Fruit fly (Drosophila melanogaster) whole organism, embryonic: ENCODE measurements around the gene CG11131.

Experiments used
- Atf6 ChIP-seq: fragments of 200-800 bp; sonication (Bioruptor generic); IDR thresholded peaks from 2 replicates; pipeline ENCODE4 v1.3.6; 2022; ENCODE audit warnings: missing biosample characterization, missing genetic modification characterization
- Bgb ChIP-seq: fragments of 200-800 bp; sonication (Bioruptor generic); IDR thresholded peaks from 2 replicates; pipeline ENCODE4 v1.3.6; 2022; ENCODE audit warnings: missing biosample characterization, missing genetic modification characterization; ENCODE audit not compliant: partially characterized antibody
- CG10321 ChIP-seq: fragments of 200-800 bp; sonication (Bioruptor generic); IDR thresholded peaks from 2 replicates; pipeline ENCODE4 v1.3.6; 2022; ENCODE audit warnings: missing biosample characterization, missing genetic modification characterization
- CG10543 ChIP-seq: fragments of 200-800 bp; sonication (Bioruptor generic); optimal IDR thresholded peaks from 3 replicates; lab custom pipeline; 2017; ENCODE audit warnings: missing biosample characterization, mild to moderate bottlenecking, missing genetic modification characterization, moderate library complexity
- CG11247 ChIP-seq: fragments of 200-800 bp; sonication (Bioruptor generic); IDR thresholded peaks from 2 replicates; pipeline ENCODE4 v1.3.6; 2022; ENCODE audit warnings: missing biosample characterization, missing genetic modification characterization
- CG12769 ChIP-seq: fragments of 200-800 bp; sonication (Bioruptor generic); optimal IDR thresholded peaks from 2 replicates; lab custom pipeline; 2019; ENCODE audit warnings: missing biosample characterization, mild to moderate bottlenecking, missing genetic modification characterization, moderate library complexity
- CG1529 ChIP-seq: fragments of 200-800 bp; sonication (Bioruptor generic); optimal IDR thresholded peaks from 3 replicates; lab custom pipeline; 2018; ENCODE audit warnings: missing biosample characterization, missing genetic modification characterization
- CG15514 ChIP-seq: fragments of 200-800 bp; sonication (Bioruptor generic); optimal IDR thresholded peaks from 3 replicates; lab custom pipeline; 2017; ENCODE audit warnings: missing biosample characterization, missing genetic modification characterization, mild to moderate bottlenecking, moderate library complexity, missing genetic modification reagents
- CG1603 ChIP-seq: fragments of 200-800 bp; sonication (Bioruptor generic); optimal IDR thresholded peaks from 2 replicates; lab custom pipeline; 2019; ENCODE audit warnings: missing biosample characterization, mild to moderate bottlenecking, missing genetic modification characterization, moderate library complexity
- CG18764 ChIP-seq: fragments of 200-800 bp; sonication (Bioruptor generic); optimal IDR thresholded peaks from 3 replicates; lab custom pipeline; 2016; ENCODE audit warnings: missing biosample characterization, missing genetic modification characterization
- CG2199 ChIP-seq: fragments of 200-800 bp; sonication (Bioruptor generic); IDR thresholded peaks from 3 replicates; pipeline ENCODE4 v1.3.6; 2022; ENCODE audit warnings: missing biosample characterization, missing genetic modification characterization
- CG3281 ChIP-seq: fragments of 200-800 bp; sonication (Bioruptor generic); optimal IDR thresholded peaks from 3 replicates; lab custom pipeline; 2017; ENCODE audit warnings: missing biosample characterization, mild to moderate bottlenecking, missing genetic modification characterization
- CG3407 ChIP-seq: fragments of 200-800 bp; sonication (Bioruptor generic); optimal IDR thresholded peaks from 2 replicates; lab custom pipeline; 2018; ENCODE audit warnings: missing biosample characterization, mild to moderate bottlenecking, missing genetic modification characterization
- CG3847 ChIP-seq: fragments of 200-800 bp; sonication (Bioruptor generic); IDR thresholded peaks from 2 replicates; pipeline ENCODE4 v1.3.6; 2022; ENCODE audit warnings: missing biosample characterization, missing genetic modification characterization
- CG6689 ChIP-seq: fragments of 200-800 bp; sonication (Bioruptor generic); IDR thresholded peaks from 2 replicates; pipeline ENCODE4 v1.3.6; 2022; ENCODE audit warnings: missing biosample characterization, missing genetic modification characterization
- CG6765 ChIP-seq: fragments of 200-800 bp; sonication (Bioruptor generic); optimal IDR thresholded peaks from 3 replicates; lab custom pipeline; 2017; ENCODE audit warnings: missing biosample characterization, mild to moderate bottlenecking, missing genetic modification characterization
- CG8281 ChIP-seq: fragments of 200-800 bp; sonication (Bioruptor generic); optimal IDR thresholded peaks from 2 replicates; lab custom pipeline; 2018; ENCODE audit warnings: missing biosample characterization, mild to moderate bottlenecking, missing genetic modification characterization, moderate library complexity
- CG8478 ChIP-seq: fragments of >200 bp; optimal IDR thresholded peaks from 2 replicates; lab custom pipeline; 2018
- Deaf1 ChIP-seq: fragments of 200-800 bp; optimal IDR thresholded peaks from 3 replicates; lab custom pipeline; 2019; ENCODE audit warnings: missing biosample characterization, mild to moderate bottlenecking, missing genetic modification characterization, moderate library complexity
- Elba2 ChIP-seq: fragments of 200-800 bp; sonication (Bioruptor generic); optimal IDR thresholded peaks from 3 replicates; lab custom pipeline; 2016; ENCODE audit warnings: missing biosample characterization, missing genetic modification characterization
- Ets97D ChIP-seq: fragments of 200-800 bp; sonication (Bioruptor generic); optimal IDR thresholded peaks from 3 replicates; lab custom pipeline; 2016; ENCODE audit warnings: missing biosample characterization, missing genetic modification characterization
- Myb ChIP-seq: fragments of 200-800 bp; sonication (Bioruptor generic); optimal IDR thresholded peaks from 2 replicates; lab custom pipeline; 2016; ENCODE audit warnings: missing biosample characterization, missing genetic modification characterization
- NK7.1 ChIP-seq: fragments of 200-800 bp; sonication (Bioruptor generic); optimal IDR thresholded peaks from 3 replicates; lab custom pipeline; 2016; ENCODE audit warnings: missing biosample characterization, missing genetic modification characterization
- NfI ChIP-seq: fragments of 200-800 bp; sonication (Bioruptor generic); optimal IDR thresholded peaks from 3 replicates; lab custom pipeline; 2018; ENCODE audit warnings: missing biosample characterization, mild to moderate bottlenecking, missing genetic modification characterization, moderate library complexity
- Vsx1 ChIP-seq: fragments of 200-800 bp; sonication (Bioruptor generic); optimal IDR thresholded peaks from 2 replicates; lab custom pipeline; 2017; ENCODE audit warnings: missing biosample characterization, mild to moderate bottlenecking, missing genetic modification characterization, missing genetic modification reagents
- al ChIP-seq: fragments of 200-800 bp; sonication (Bioruptor generic); IDR thresholded peaks from 2 replicates; pipeline ENCODE4 v1.3.6; 2022; ENCODE audit warnings: missing biosample characterization, missing genetic modification characterization
- ase ChIP-seq: fragments of 200-800 bp; sonication (Bioruptor generic); IDR thresholded peaks from 3 replicates; pipeline ENCODE4 v1.3.6; 2022; ENCODE audit warnings: missing biosample characterization, missing genetic modification characterization
- bcd ChIP-seq: fragments of 200-800 bp; sonication (Bioruptor generic); optimal IDR thresholded peaks from 2 replicates; lab custom pipeline; 2017; ENCODE audit warnings: missing biosample characterization, mild to moderate bottlenecking, missing genetic modification characterization
- bsh ChIP-seq, 2 experiments: fragments of 200-800 bp; sonication (Bioruptor generic); optimal IDR thresholded peaks; 2 replicates each; lab custom pipeline; 2017 to 2018; ENCODE audit warnings: mild to moderate bottlenecking in 2 of 2, missing biosample characterization in 2 of 2, missing genetic modification characterization in 2 of 2, moderate library complexity in 1 of 2
- cg ChIP-seq: fragments of 200-800 bp; sonication (Bioruptor generic); optimal IDR thresholded peaks from 3 replicates; lab custom pipeline; 2019; ENCODE audit warnings: missing biosample characterization, mild to moderate bottlenecking, missing genetic modification characterization, moderate library complexity
- chinmo ChIP-seq: fragments of 200-800 bp; sonication (Bioruptor generic); IDR thresholded peaks from 4 replicates; pipeline ENCODE4 v1.3.6; 2022; ENCODE audit warnings: missing biosample characterization, missing genetic modification characterization; ENCODE audit not compliant: partially characterized antibody
- ci ChIP-seq: fragments of 200-800 bp; sonication (Bioruptor generic); IDR thresholded peaks from 3 replicates; pipeline ENCODE4 v1.3.6; 2022; ENCODE audit warnings: missing biosample characterization, missing genetic modification characterization
- corto ChIP-seq: fragments of 200-800 bp; sonication (Bioruptor generic); optimal IDR thresholded peaks from 2 replicates; lab custom pipeline; 2016; ENCODE audit warnings: missing biosample characterization, mild to moderate bottlenecking, missing genetic modification characterization, moderate library complexity
- cwo ChIP-seq: fragments of 200-800 bp; sonication (Bioruptor generic); optimal IDR thresholded peaks from 3 replicates; lab custom pipeline; 2017; ENCODE audit warnings: missing biosample characterization, missing genetic modification characterization, mild to moderate bottlenecking, moderate library complexity, missing genetic modification reagents
- gfzf ChIP-seq: fragments of 200-800 bp; sonication (Bioruptor generic); optimal IDR thresholded peaks from 2 replicates; lab custom pipeline; 2016; ENCODE audit warnings: missing biosample characterization, mild to moderate bottlenecking, missing genetic modification characterization, moderate library complexity
- gsb ChIP-seq: fragments of 200-800 bp; sonication (Bioruptor generic); IDR thresholded peaks from 2 replicates; pipeline ENCODE4 v1.3.6; 2022; ENCODE audit warnings: missing biosample characterization, missing genetic modification characterization
- knrl ChIP-seq: fragments of 200-800 bp; sonication (Bioruptor generic); IDR thresholded peaks from 3 replicates; pipeline ENCODE4 v1.3.6; 2022; ENCODE audit warnings: missing biosample characterization, missing genetic modification characterization; ENCODE audit not compliant: partially characterized antibody
- nerfin-1 ChIP-seq: fragments of 200-800 bp; sonication (Bioruptor generic); optimal IDR thresholded peaks from 3 replicates; lab custom pipeline; 2019; ENCODE audit warnings: missing biosample characterization, mild to moderate bottlenecking, missing genetic modification characterization, moderate library complexity
- onecut ChIP-seq: fragments of 200-800 bp; sonication (Bioruptor generic); IDR thresholded peaks from 2 replicates; pipeline ENCODE4 v1.3.6; 2022; ENCODE audit warnings: missing biosample characterization, missing genetic modification characterization
- p53 ChIP-seq: fragments of 200-800 bp; sonication (Bioruptor generic); optimal IDR thresholded peaks from 2 replicates; lab custom pipeline; 2016; ENCODE audit warnings: missing biosample characterization, missing genetic modification characterization
- pum ChIP-seq: fragments of 200-800 bp; sonication (Bioruptor generic); optimal IDR thresholded peaks from 2 replicates; lab custom pipeline; 2016; ENCODE audit warnings: missing biosample characterization, missing genetic modification characterization
- sens ChIP-seq: fragments of 200-800 bp; sonication (Bioruptor generic); peaks from one replicate; lab custom pipeline; 2016; ENCODE audit warnings: missing biosample characterization, missing genetic modification characterization
- slou ChIP-seq: fragments of 200-800 bp; sonication (Bioruptor generic); optimal IDR thresholded peaks from 3 replicates; lab custom pipeline; 2016; ENCODE audit warnings: missing biosample characterization, missing genetic modification characterization
- stc ChIP-seq: fragments of 200-800 bp; sonication (Bioruptor generic); IDR thresholded peaks from 2 replicates; pipeline ENCODE4 v1.3.6; 2022; ENCODE audit warnings: missing biosample characterization, missing genetic modification characterization
- wor ChIP-seq: fragments of 200-800 bp; sonication (Bioruptor generic); IDR thresholded peaks from 2 replicates; pipeline ENCODE4 v1.3.6; 2022; ENCODE audit warnings: missing biosample characterization, missing genetic modification characterization
- z ChIP-seq: fragments of 200-800 bp; sonication (Bioruptor generic); IDR thresholded peaks from 3 replicates; pipeline ENCODE4 v1.3.6; 2022; ENCODE audit warnings: missing biosample characterization, missing genetic modification characterization

The CG11131 gene

DNA sequence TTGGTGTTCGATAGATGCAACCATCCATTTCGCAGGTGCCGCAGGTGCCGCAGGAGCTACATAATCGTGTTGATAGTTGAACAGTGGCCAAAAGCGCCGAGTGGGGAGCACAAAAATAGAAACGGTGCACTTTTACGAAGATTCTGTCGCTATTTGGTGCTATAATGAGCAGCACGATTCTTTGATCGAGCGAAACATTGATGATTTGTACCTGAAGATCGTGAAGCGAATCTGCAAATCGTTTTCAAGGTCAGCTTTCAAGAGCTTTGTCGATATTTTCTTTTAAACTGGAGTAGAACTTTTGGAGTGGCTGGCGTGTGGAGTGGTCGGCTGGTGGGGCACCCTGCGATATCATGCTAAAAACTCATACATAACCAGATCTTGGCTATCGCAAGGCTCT is at the start of gene CG11131:
TSS of gene CG11131 (plus strand) at position 301 of the 400 bp plus-strand sequence.
- TF ChIP-seq CG1529 (GFP tag; lab: Kevin White, UChicago) (no peak), gfzf (GFP tag; lab: Kevin White, UChicago) (no peak), NK7.1 (no peak), CG11247 (GFP tag; lab: Robert Waterston, UW) (no peak), al (GFP tag; lab: Robert Waterston, UW) (no peak), Elba2 (GFP tag; lab: Kevin White, UChicago) (no peak), slou (no peak), wor (GFP tag; lab: Robert Waterston, UW) (no peak), Ets97D (GFP tag; lab: Kevin White, UChicago) (no peak), Vsx1 (GFP tag; lab: Kevin White, UChicago) (no peak), CG10321 (no peak), ci (GFP tag; lab: Robert Waterston, UW) (no peak), CG15514 (GFP tag; lab: Kevin White, UChicago) (no peak), CG8281 (tag; lab: Kevin White, UChicago) (no peak)

DNA sequence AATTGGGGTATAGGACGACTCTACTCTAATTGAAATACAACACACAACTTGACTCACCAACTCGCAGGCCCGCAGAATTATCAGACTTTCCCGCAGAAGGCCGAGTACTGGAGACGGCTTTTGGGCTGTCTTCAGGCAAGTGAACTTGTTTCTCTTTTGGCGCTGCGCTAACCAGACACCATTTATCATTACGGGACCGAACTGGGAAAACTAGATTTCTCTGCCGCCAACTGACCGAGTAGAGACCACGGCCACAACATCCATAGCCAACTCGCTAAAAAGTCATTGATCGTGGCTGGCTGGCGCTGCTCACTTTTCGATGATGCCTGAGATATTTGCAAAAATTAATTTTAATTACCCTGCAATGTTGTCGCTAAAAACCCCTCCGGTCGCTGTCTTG is 49.6 kb upstream of the CG11131 start:
- no peak for TF ChIP-seq gsb (GFP tag; lab: Robert Waterston, UW)
- TF ChIP-seq CG12769 (tag; lab: Kevin White, UChicago), result peak; percentile 12
- 0 out of 3 replicates have a peak, but pooled peaks have one; percentile 65 for TF ChIP-seq CG2199 (GFP tag; lab: Robert Waterston, UW)
- no peak for TF ChIP-seq CG6765

DNA sequence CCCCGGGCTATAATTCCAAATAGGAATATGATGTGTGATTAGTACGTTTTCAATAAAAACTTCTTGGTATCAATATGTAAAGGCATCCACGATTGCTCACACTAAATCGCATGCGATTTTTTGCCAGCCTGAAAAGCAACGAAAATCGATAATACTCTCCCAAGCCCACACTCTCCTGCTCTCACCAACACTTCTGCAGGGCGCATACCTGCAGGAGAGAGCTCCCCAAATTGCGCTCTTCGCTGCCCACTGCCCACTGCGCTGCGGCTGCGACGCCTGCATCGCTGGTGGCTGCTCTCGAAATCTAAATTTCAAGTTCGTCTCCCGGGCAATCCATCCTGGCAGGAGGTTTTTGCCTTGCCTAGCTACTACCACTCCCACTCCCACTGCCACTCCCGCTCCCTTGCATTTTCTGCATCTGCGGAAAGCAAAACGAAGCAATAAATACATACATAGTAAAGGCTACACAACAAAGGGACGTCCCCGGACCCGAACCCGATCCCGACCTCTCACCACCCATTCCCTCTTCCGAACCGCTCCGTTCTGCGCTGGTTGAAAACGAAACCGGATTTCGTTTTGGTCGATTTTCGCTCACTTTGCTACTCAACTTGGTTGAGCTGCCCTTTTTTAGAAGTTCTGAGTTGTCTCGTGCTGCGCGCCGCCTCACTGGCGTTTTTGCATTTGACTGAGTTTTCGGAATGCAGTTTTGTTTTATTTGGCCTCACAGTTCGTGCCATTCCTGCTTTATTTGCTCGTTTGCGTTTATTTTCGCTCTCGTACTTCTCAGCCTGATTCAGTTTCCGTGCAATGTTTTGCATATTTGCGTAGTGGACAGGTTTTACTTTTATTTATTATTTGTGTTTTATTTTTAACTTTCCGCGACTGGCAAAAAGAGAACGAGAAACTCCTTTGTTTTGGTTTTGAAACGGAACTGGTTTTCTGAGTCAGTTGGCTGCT is 47.1 kb upstream of the CG11131 start:
- TF ChIP-seq Deaf1 (tag; lab: Kevin White, UChicago) (peak; percentile 58), cg (GFP tag; lab: Kevin White, UChicago) (peak; percentile 35), CG18764 (GFP tag; lab: Kevin White, UChicago) (no peak), corto (GFP tag; lab: Kevin White, UChicago) (peak; percentile 41), cwo (GFP tag; lab: Kevin White, UChicago) (no peak), bsh (GFP tag; optimal IDR thresholded peaks at IDR 0.05; lab: Kevin White, UChicago) (peak in 1 of 2 experiments; percentile 93), onecut (GFP tag; lab: Robert Waterston, UW) (peak; percentile 98), pum (GFP tag; lab: Kevin White, UChicago) (no peak), stc (GFP tag; lab: Robert Waterston, UW) (no peak), z (GFP tag; lab: Robert Waterston, UW) (peak; percentile 74), CG3847 (no peak), CG10543 (GFP tag; lab: Kevin White, UChicago) (no peak), ase (no peak), CG1529 (GFP tag; lab: Kevin White, UChicago) (no peak), sens (GFP tag; lab: Kevin White, UChicago) (peak; percentile 61), CG3281 (GFP tag; lab: Kevin White, UChicago) (no peak), chinmo (GFP tag; lab: Robert Waterston, UW) (0 out of 4 replicates have a peak, but pooled peaks have one; percentile 29), bcd (GFP tag; lab: Kevin White, UChicago) (no peak), Bgb (GFP tag; lab: Robert Waterston, UW) (no peak), NfI (no peak), knrl (GFP tag; lab: Robert Waterston, UW) (no peak), CG6689 (GFP tag; lab: Robert Waterston, UW) (no peak), CG1603 (tag; lab: Kevin White, UChicago) (no peak), nerfin-1 (tag; lab: Kevin White, UChicago) (peak; percentile 26), gfzf (GFP tag; lab: Kevin White, UChicago) (no peak), CG3407 (GFP tag; lab: Kevin White, UChicago) (no peak), Myb (GFP tag; lab: Kevin White, UChicago) (no peak), CG8478 (lab: Kevin White, UChicago) (no peak), Atf6 (GFP tag; lab: Robert Waterston, UW) (no peak), p53 (GFP tag; lab: Kevin White, UChicago) (no peak)
